Worm (Caenorhabditis elegans) whole organism, dauer: ENCODE measurements around the gene srh-186.
"Not testable (repeated sequence)": the region's sequence is repeated elsewhere in the genome, so short reads cannot be mapped to it uniquely, and the experiment has no call there.

ENCODE experiments used
- unc-62 ChIP-seq: sonication (generic microtip); optimal IDR thresholded peaks from 2 replicates; lab custom pipeline; 2017; ENCODE audit warnings: missing biosample characterization, missing genetic modification reagents, missing genetic modification characterization

The srh-186 gene

DNA sequence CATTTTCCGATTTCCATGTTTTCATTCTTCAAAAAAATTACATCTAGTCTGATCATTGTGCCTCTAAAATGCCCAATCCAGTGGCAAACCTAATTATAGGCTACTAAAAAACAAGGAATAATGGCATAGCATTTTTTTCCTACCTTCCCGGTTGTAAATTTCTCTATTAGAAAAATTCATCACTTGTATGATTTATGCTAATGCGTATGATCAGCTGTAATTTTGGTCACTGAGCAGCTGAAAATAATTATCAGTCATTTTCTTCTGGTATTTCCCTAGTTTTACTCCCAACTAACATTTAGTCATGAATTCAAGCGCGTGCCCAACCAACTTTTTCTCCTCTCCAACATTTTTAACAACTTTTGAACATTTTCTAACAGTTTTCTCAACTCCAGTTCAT, at the start of gene srh-186:
Gene srh-186 (plus strand): TSS at position 301 of the 400 bp plus-strand sequence.
- TF ChIP-seq unc-62 (GFP tag; lab: Kevin White, UChicago), result no peak

DNA sequence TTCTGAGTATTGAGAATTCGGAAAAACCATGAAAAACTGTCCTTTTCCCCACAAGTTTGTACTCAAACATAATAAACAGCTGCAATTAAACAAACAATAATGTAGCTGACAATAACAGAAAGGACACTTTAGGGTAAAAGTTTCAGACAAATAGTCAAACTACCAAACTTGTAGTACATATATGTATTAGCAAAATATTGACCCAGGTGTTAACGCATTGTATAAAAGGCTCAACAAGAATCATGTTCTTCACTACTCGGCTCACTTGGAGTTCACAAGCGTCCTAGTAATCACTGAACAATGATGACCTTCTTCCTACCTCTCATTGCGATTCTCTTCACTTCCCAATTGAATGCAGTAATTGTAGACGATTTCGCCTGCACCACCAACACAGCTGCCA, 43.7 kb upstream of the srh-186 start, which contains the start of gene F35E8.6:
Gene F35E8.6 (plus strand): TSS at position 301 of the 400 bp plus-strand sequence.
- no peak for TF ChIP-seq unc-62 (GFP tag; lab: Kevin White, UChicago)

DNA sequence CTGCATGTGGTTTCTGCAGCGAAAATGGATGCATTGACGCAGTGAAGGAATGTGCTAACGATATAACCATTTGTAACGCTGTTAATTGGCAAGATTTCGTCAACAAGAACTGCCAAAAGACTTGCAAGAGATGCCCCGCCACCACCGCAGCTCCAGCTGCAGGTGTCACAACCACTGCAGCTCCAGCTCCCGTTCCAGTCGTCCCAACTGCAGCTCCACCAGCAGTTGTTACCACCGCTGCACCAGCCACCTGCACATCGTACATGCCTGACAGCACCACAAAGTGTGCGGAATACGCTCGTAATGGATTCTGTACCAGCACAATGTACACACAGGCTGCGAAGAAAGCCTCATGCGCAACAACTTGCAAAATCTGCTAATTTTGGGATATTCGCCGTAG, 42.9 kb upstream of the srh-186 start:
- TF ChIP-seq unc-62 (GFP tag; lab: Kevin White, UChicago), result no peak

DNA sequence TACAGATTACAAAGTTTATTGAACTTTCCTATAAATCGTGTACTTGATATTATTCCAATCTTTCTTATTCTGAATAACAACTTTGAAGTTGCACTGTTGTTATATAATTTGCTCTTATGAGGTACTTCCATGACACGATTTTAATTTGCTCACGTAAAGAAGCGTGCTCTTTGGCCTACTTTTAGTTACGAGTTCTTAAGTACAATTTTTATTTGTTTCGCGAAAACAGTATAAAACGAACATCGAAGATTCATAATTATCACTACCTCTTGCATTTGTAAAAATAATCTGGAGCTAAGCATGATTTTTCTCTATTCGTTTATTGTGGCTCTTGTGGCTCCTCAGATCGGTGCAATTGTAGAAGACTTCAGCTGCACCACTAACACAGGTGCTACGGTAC, 41.9 kb upstream of the srh-186 start, which contains the start of gene F35E8.7:
Gene F35E8.7 (plus strand): TSS at position 301 of the 400 bp plus-strand sequence.
- TF ChIP-seq unc-62 (GFP tag; lab: Kevin White, UChicago), result no peak

DNA sequence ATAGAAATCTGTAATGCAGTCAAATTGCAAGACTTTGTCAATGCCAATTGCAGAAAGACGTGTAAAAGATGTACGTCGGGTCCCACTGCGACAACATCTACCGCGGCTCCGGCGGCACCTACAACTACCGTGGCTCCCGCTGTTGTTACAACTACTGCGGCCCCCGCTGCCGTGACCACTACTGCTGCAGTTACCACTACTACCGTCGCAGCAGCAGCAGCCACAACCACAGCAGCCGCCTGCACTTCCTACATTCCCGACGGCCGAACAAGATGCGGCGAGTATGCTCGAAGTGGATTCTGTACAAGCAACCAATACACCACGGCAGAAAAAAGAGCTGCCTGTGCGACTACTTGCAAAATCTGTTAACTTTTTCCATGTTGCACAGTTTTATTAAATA, 40.8 kb upstream of the srh-186 start:
- TF ChIP-seq unc-62 (GFP tag; lab: Kevin White, UChicago), result no peak

DNA sequence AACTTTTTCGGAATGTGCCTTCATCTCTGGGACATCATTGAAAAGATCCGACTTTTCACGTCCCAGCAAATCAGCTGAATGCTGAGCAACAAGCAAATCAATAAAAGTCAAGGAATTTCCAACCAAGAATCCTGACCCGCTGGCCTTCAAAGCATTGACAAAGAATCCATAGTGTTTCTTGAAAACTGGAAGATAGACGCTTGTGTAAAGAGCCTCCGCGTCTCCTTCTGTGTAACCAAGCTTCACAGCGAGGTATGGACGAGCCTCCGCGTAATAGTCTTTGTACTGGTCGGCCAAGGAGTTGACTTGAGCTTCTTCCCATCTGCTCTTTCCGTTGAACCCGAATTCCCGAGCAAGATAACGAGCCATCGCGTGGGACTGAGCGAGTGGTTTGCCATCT, 40.3 kb upstream of the srh-186 start:
- no peak for TF ChIP-seq unc-62 (GFP tag; lab: Kevin White, UChicago)

DNA sequence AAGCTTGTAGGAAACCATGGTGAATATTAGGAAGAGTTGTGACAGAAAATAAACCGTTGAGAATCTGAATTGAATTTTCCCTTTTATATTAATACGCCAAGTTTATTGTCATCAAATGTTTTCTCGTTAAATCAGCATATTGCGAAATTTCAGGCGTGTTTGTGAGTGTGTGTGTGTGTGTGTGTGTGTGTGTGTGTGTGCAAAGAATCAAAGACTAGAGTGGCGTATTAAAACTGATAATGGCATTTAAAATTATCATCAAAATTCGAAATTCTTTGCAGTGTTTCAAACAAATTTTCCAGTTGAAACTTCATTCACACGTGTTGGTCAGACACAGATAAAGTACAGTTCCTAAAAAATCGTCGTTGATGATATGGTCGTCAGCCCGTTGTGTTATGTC, 39.7 kb upstream of the srh-186 start, which contains the start of gene gst-38:
Gene gst-38 (minus strand): TSS at position 152 of the 400 bp plus-strand sequence.
- TF ChIP-seq unc-62 (GFP tag; lab: Kevin White, UChicago), result no peak

DNA sequence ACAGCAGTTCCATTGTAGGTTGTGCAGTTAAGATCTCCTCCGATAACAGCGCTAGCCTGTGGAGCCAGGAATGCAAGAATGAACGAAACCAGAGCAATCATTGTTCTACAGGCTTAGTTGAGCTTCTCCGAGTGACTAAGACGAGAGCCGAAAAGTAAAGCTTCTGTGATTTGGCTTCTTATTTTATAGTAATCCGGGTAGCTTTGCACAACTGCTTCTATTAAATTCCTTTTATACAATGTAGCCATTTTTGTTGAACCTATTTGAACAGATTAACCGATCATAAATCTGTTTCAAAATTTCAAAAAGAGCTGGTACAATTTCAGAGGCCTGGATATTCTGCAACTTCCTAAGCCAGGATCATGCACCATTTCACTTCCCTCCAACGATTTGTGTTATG, 38.1 kb upstream of the srh-186 start, which contains the start of gene F35E8.9:
Gene F35E8.9 (minus strand): TSS at position 101 of the 400 bp plus-strand sequence.
- no peak for TF ChIP-seq unc-62 (GFP tag; lab: Kevin White, UChicago)

DNA sequence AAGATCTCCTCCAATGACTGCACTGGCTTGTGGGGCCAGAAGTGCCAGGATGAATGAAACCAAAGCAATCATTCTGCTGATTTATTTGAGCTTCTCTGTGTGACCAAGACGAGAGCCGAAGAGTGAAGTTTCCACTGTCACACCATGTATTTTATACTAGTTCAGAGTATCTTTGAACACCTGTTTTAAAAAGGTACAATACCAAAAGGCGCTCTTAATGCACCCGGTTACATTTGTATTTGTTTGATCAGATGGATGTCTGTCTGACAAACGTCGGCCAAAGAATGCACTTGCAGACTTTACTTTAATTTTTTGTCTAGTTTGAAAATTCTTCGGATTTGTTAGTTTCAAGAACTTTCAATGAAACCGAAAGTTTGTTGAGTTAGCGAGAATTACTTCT, 35.3 kb upstream of the srh-186 start, which contains the start of gene F35E8.10:
Gene F35E8.10 (minus strand): TSS at position 101 of the 400 bp plus-strand sequence.
- TF ChIP-seq unc-62 (GFP tag; lab: Kevin White, UChicago), result no peak

DNA sequence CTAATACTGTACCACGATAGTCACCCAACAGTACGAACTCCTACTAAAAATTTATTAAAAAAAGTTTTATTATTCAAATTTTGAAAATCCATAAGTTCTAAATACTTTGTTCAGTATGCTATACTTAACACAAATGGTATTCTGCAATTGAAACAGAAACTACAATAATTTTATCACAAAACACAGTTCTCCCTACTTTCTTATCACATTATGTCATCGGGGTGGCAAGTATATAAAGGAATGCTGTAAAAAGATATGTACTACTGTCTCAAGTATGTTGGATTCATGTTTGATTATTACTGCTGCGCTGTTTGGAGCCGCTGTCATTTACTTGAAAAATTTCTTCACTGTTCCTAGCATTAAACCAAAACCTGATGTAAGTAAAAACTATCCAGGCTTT, 34.5 kb upstream of the srh-186 start, which contains the start of gene cdr-1:
Gene cdr-1 (plus strand): TSS at position 208 of the 400 bp plus-strand sequence.
- TF ChIP-seq unc-62 (GFP tag; lab: Kevin White, UChicago), result no peak

DNA sequence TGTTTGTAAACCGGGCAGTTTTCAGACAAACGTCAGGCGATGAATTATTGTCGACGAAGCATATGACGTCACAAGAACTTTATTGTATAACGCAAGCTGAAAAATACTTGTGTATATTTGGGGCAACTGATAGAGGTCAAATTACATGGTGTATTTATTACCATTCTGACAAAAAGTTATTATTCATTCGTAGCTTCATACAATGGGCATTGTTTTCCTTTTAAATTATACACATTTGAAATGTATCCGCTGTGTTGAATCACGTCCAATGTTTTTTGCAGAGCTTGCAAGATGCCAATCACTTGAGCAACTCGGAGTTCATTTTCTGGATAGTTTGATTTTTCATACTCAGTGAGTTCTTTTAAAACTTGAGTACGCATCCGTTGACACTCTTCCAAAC, 32.6 kb upstream of the srh-186 start, which contains the start of gene F35E8.13:
Gene F35E8.13 (plus strand): TSS at position 301 of the 400 bp plus-strand sequence.
- no peak for TF ChIP-seq unc-62 (GFP tag; lab: Kevin White, UChicago)

DNA sequence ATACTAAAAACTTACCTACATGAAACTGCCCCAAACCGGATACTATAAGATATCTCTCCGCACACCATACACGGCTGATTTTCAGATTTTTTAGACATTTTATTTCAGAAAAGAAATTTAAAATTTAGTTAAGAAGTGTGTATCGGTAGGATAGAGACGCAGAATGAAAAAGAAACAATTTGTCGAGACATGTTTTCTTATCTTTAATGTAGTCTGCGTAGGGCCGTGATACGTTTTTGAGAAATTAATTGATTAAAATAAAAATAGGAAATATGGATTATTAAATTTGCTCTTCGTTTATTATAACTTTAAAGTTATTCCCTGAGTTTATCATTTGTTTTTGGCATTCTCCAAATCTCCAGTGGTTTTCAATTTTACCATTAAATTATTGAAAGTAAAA, 31.3 kb upstream of the srh-186 start, which contains the start of gene nhr-108:
Gene nhr-108 (minus strand): TSS at position 166 of the 400 bp plus-strand sequence.
- TF ChIP-seq unc-62 (GFP tag; lab: Kevin White, UChicago), result no peak

DNA sequence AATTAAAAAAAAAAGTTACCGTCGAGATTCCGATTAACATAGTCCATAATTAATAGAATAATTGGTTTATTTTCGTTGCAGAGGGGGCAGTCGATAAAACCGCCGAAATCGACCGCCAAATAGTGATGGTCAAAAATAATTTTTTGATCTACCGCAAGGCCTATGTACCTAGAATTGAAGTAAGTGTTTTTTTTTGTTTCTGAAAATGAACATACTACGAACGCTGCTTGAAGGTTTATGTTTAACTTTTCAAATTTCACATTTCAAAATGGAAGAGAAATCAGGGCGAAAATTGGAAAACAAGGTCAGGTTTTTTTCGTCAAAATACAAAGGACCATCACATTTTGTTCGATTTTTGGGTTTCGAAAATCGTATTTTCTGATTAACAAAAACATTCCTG, 27.3 kb upstream of the srh-186 start, which contains the start of gene pzf-1:
Gene pzf-1 (minus strand): TSS at position 101 of the 400 bp plus-strand sequence.
- no peak for TF ChIP-seq unc-62 (GFP tag; lab: Kevin White, UChicago)

DNA sequence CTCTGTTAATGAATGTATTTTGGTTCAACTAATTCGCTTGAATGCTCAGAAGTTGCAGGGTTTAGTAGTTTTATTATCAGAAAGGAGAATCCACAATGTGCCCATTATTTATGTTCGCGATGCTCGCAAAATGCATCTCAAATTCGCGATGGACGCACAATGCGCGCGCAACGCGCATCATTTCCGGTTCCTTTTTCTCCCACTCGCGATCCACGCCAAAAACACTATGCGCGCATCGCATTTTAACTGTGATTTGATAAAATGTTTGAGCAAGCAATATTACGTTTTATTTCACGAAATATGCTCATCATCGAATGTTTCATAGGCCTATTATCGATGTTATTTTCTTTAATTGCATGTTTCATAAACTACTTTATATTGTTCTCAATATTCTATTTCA, 25.7 kb upstream of the srh-186 start, which contains the start of gene srbc-77:
Gene srbc-77 (plus strand): TSS at position 301 of the 400 bp plus-strand sequence.
- not testable (repeated sequence) for TF ChIP-seq unc-62 (GFP tag; lab: Kevin White, UChicago)

DNA sequence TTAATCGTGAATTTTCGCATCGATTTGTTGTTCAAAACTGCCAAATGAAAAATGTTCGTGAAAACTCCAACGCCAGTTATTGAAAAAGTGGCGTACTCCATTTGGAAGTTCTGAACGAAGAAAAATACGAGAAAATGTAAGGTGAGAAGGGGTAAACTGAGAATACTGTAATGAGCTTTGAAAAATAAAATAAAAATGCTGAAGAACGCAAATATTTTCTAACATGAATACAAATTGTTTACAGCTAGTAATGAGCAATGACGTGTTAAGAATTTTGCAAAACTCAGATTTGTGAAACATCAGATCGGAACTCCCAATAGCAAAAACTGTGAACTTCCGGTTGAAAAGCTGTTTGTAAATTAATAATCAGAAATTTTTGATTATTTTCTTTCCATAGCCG, 23.2 kb upstream of the srh-186 start, which contains the start of gene srw-26:
Gene srw-26 (minus strand): TSS at position 101 of the 400 bp plus-strand sequence.
- no peak for TF ChIP-seq unc-62 (GFP tag; lab: Kevin White, UChicago)

DNA sequence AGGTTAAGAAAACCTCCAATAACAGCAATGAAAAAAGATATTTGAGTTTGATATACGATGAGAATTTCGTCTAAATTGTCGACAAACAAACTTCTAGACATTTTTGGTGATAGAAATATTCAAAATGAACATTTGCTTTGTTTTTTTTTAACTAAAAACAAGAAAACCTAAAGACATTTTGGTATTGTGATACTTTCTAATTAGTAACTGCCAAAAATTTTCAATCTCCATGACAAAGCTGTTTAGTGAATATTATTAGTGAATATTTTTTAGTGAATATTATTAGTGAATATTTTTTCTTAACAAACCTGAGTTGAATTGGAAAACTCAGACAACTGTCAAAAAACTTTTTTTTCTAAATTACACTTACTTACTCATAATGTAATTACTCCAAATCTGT, 15.3 kb upstream of the srh-186 start, which contains the start of gene srw-55:
Gene srw-55 (minus strand): TSS at position 101 of the 400 bp plus-strand sequence.
- TF ChIP-seq unc-62 (GFP tag; lab: Kevin White, UChicago), result no peak

DNA sequence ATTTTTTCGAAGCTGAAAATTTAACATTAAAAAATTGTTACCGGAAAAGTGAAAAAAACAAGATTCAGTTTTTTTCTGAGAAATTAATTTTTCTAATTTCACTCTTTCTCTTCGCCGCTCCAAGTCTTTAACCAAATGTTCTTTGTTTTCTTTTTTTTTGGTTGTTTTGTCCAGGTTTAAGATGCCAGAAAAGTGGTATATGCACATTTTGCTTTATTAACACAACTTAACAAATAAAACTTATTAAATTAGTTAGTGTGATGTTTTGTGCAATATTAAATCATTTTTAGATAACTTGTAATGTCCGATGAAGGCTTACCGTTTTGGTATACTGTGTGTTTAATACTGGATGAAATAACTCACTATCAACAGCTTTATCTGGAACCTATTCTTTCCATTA, 12.5 kb upstream of the srh-186 start, which contains the start of gene srw-53:
Gene srw-53 (plus strand): TSS at position 301 of the 400 bp plus-strand sequence.
- TF ChIP-seq unc-62 (GFP tag; lab: Kevin White, UChicago), result no peak
